Worm (Caenorhabditis elegans) whole organism, young adult: ENCODE data around the gene idpa-3.

ENCODE experiments used
- ceh-58 ChIP-seq: fragments of 200-800 bp; sonication (Bioruptor generic); IDR thresholded peaks from 2 replicates; pipeline ENCODE4 v1.3.6; 2022; ENCODE audit warnings: missing genetic modification characterization, missing compliant biosample characterization
- chd-7 ChIP-seq: sonication (generic microtip); optimal IDR thresholded peaks from 2 replicates; lab custom pipeline; 2016; ENCODE audit warnings: mild to moderate bottlenecking, missing genetic modification characterization, moderate library complexity, missing compliant biosample characterization
- hmg-20 ChIP-seq: fragments of 200-800 bp; sonication (Bioruptor generic); IDR thresholded peaks from 2 replicates; pipeline ENCODE4 v1.3.6; 2022; ENCODE audit warnings: missing genetic modification reagents, missing genetic modification characterization, missing compliant biosample characterization
- madf-10 ChIP-seq: sonication (generic microtip); optimal IDR thresholded peaks from 2 replicates; lab custom pipeline; 2016; ENCODE audit warnings: mild to moderate bottlenecking, missing genetic modification characterization, missing compliant biosample characterization
- snpc-4 ChIP-seq, 5 experiments: fragments of 150-350 bp in 1 of 5; sonication (generic microtip) in 4 of 5; optimal IDR thresholded peaks; 2 replicates each; lab custom pipeline; 2014 to 2018; ENCODE audit warnings: missing genetic modification characterization in 5 of 5, missing biosample characterization in 3 of 5, antibody characterized with exemption in 2 of 5, mild to moderate bottlenecking in 2 of 5, missing compliant biosample characterization in 2 of 5, missing genotype in 2 of 5, moderate library complexity in 2 of 5, missing genetic modification reagents in 1 of 5
- unc-130 ChIP-seq: sonication (generic microtip); optimal IDR thresholded peaks from 2 replicates; lab custom pipeline; 2016; ENCODE audit warnings: missing genetic modification reagents, missing genetic modification characterization, missing compliant biosample characterization
- ztf-3 ChIP-seq: fragments of 200-800 bp; sonication (Bioruptor generic); optimal IDR thresholded peaks from 2 replicates; lab custom pipeline; 2018; ENCODE audit warnings: mild to moderate bottlenecking, missing genetic modification characterization, missing compliant biosample characterization

ce11 chrX:10315905-10316304 lies 20.3 kb upstream of the idpa-3 start, which contains the start of gene F41E7.9:
- TF ChIP-seq hmg-20 (GFP tag; lab: Robert Waterston, UW) (no peak), unc-130 (GFP tag; lab: Kevin White, UChicago) (no peak), snpc-4 (GFP tag; optimal IDR thresholded peaks at IDR 0.05; lab: Kevin White, UChicago) (no peak), snpc-4 (tag; optimal IDR thresholded peaks at IDR 0.05; lab: Kevin White, UChicago) (no peak), ceh-58 (GFP tag; lab: Robert Waterston, UW) (no peak), ztf-3 (GFP tag; lab: Kevin White, UChicago) (no peak), chd-7 (tag; lab: Kevin White, UChicago) (no peak), madf-10 (tag; lab: Kevin White, UChicago) (no peak)
